Worm (Caenorhabditis elegans) whole organism, L1 larva: ENCODE measurements around the gene bath-15.

Experiments used
- F16B12.6 ChIP-seq: fragments of 150-350 bp; optimal IDR thresholded peaks from 2 replicates; lab custom pipeline; 2014; ENCODE audit warnings: missing biosample characterization, missing genetic modification characterization
- aly-2 ChIP-seq: fragments of 150-350 bp; optimal IDR thresholded peaks from 2 replicates; lab custom pipeline; 2014; ENCODE audit warnings: missing biosample characterization, missing genetic modification characterization
- ceh-88 ChIP-seq: fragments of 200-800 bp; sonication (Bioruptor generic); IDR thresholded peaks from 2 replicates; pipeline ENCODE4 v1.3.6; 2022; ENCODE audit warnings: missing genetic modification characterization, missing compliant biosample characterization
- ces-1 ChIP-seq: fragments of 150-350 bp; optimal IDR thresholded peaks from 2 replicates; lab custom pipeline; 2014; ENCODE audit warnings: missing biosample characterization, missing genetic modification reagents, missing genetic modification characterization
- dpl-1 ChIP-seq, 3 experiments: fragments of 150-350 bp in 2 of 3; sonication (generic microtip) in 1 of 3; optimal IDR thresholded peaks; 2 replicates each; lab custom pipeline; 2014 to 2017; ENCODE audit warnings: missing biosample characterization in 3 of 3, missing genetic modification characterization in 3 of 3, missing genetic modification reagents in 3 of 3
- dsc-1 ChIP-seq: sonication (generic microtip); optimal IDR thresholded peaks from 2 replicates; lab custom pipeline; 2016; ENCODE audit warnings: mild to moderate bottlenecking, missing genetic modification characterization, missing compliant biosample characterization
- efl-1 ChIP-seq, 4 experiments: fragments of 150-350 bp; optimal IDR thresholded peaks in 3 of 4; peaks in 1 of 4; 1 replicate in 1 of 4; 2 replicates in 3 of 4; lab custom pipeline; 2014; ENCODE audit warnings: missing biosample characterization in 2 of 4, missing genetic modification characterization in 2 of 4, missing genetic modification reagents in 2 of 4
- egl-13 ChIP-seq: sonication (generic microtip); optimal IDR thresholded peaks from 2 replicates; lab custom pipeline; 2016; ENCODE audit warnings: missing genotype, missing genetic modification reagents, missing genetic modification characterization, missing compliant biosample characterization
- elt-3 ChIP-seq, 6 experiments: fragments of 150-350 bp in 1 of 6; sonication (generic microtip); optimal IDR thresholded peaks; 2 replicates each; lab custom pipeline; 2017 to 2018; ENCODE audit warnings: missing biosample characterization in 6 of 6, missing genetic modification characterization in 6 of 6, inconsistent platforms in 1 of 6
- ets-5 ChIP-seq: fragments of 200-800 bp; sonication (Bioruptor generic); IDR thresholded peaks from 2 replicates; pipeline ENCODE4 v1.3.6; 2022; ENCODE audit warnings: missing genetic modification characterization, missing compliant biosample characterization
- hlh-4 ChIP-seq: sonication (generic microtip); optimal IDR thresholded peaks from 2 replicates; lab custom pipeline; 2016; ENCODE audit warnings: mild to moderate bottlenecking, missing genetic modification characterization, missing compliant biosample characterization
- irx-1 ChIP-seq: sonication (generic microtip); optimal IDR thresholded peaks from 2 replicates; lab custom pipeline; 2016; ENCODE audit warnings: missing genetic modification characterization, missing compliant biosample characterization
- isw-1 ChIP-seq: fragments of 200-800 bp; sonication (Bioruptor generic); IDR thresholded peaks from 2 replicates; pipeline ENCODE4 v1.3.6; 2022; ENCODE audit warnings: missing genetic modification characterization, missing compliant biosample characterization
- lin-14 ChIP-seq: fragments of 200-800 bp; sonication (Bioruptor generic); optimal IDR thresholded peaks from 2 replicates; lab custom pipeline; 2018; ENCODE audit warnings: mild to moderate bottlenecking, missing genetic modification characterization, moderate library complexity, missing compliant biosample characterization
- lin-15B ChIP-seq: fragments of 150-350 bp; sonication (generic microtip); optimal IDR thresholded peaks from 3 replicates; lab custom pipeline; 2014; ENCODE audit warnings: missing biosample characterization, missing genetic modification characterization
- lin-35 ChIP-seq, 2 experiments: fragments of 150-350 bp; optimal IDR thresholded peaks; 2 replicates each; lab custom pipeline; 2014; ENCODE audit warnings: missing biosample characterization in 2 of 2, missing genetic modification characterization in 2 of 2, missing genetic modification reagents in 2 of 2
- lin-39 ChIP-seq: fragments of 150-350 bp; optimal IDR thresholded peaks from 2 replicates; lab custom pipeline; 2014; ENCODE audit warnings: missing biosample characterization, missing genetic modification reagents, missing genetic modification characterization
- lsy-2 ChIP-seq, 2 experiments: fragments of 150-350 bp; optimal IDR thresholded peaks; 2 replicates each; lab custom pipeline; 2014; ENCODE audit warnings: missing biosample characterization in 2 of 2, missing genetic modification characterization in 2 of 2
- mdl-1 ChIP-seq, 2 experiments: fragments of 150-350 bp; optimal IDR thresholded peaks; 2 replicates each; lab custom pipeline; 2014 to 2017; ENCODE audit warnings: missing biosample characterization in 2 of 2, missing genetic modification characterization in 2 of 2, inconsistent platforms in 1 of 2
- mef-2 ChIP-seq: fragments of 150-350 bp; optimal IDR thresholded peaks from 2 replicates; lab custom pipeline; 2014; ENCODE audit warnings: missing biosample characterization, missing genetic modification characterization
- nhr-11 ChIP-seq: fragments of 150-350 bp; optimal IDR thresholded peaks from 2 replicates; lab custom pipeline; 2014; ENCODE audit warnings: missing biosample characterization, missing genetic modification characterization
- nhr-19 ChIP-seq: fragments of 200-800 bp; sonication (Bioruptor generic); conservative IDR thresholded peaks from 2 replicates; pipeline ENCODE4 v1.3.6; 2022; ENCODE audit warnings: missing genetic modification characterization, missing compliant biosample characterization
- nhr-28 ChIP-seq: fragments of 150-350 bp; optimal IDR thresholded peaks from 2 replicates; lab custom pipeline; 2014; ENCODE audit warnings: missing biosample characterization, missing genetic modification characterization
- nhr-47 ChIP-seq: sonication (generic microtip); optimal IDR thresholded peaks from 2 replicates; lab custom pipeline; 2016; ENCODE audit warnings: mild to moderate bottlenecking, missing genetic modification characterization, moderate library complexity, missing compliant biosample characterization
- nhr-71 ChIP-seq: sonication (generic microtip); optimal IDR thresholded peaks from 2 replicates; lab custom pipeline; 2016; ENCODE audit warnings: mild to moderate bottlenecking, missing genetic modification characterization, moderate library complexity, missing compliant biosample characterization
- nhr-85 ChIP-seq: sonication (generic microtip); peaks from one replicate; lab custom pipeline; 2016; ENCODE audit warnings: missing genetic modification characterization, inconsistent platforms, missing compliant biosample characterization
- nhr-90 ChIP-seq: sonication (generic microtip); optimal IDR thresholded peaks from 2 replicates; lab custom pipeline; 2016; ENCODE audit warnings: mild to moderate bottlenecking, missing genetic modification characterization, missing compliant biosample characterization; ENCODE audit not compliant: poor library complexity
- pag-3 ChIP-seq: sonication (generic microtip); optimal IDR thresholded peaks from 2 replicates; lab custom pipeline; 2017; ENCODE audit warnings: missing genetic modification characterization, mild to moderate bottlenecking, missing compliant biosample characterization, antibody characterized with exemption, borderline replicate concordance; ENCODE audit not compliant: insufficient read depth
- pqm-1 ChIP-seq: sonication (generic microtip); optimal IDR thresholded peaks from 3 replicates; lab custom pipeline; 2017; ENCODE audit warnings: missing biosample characterization, missing genetic modification characterization
- snu-23 ChIP-seq: sonication (generic microtip); optimal IDR thresholded peaks from 2 replicates; lab custom pipeline; 2016; ENCODE audit warnings: missing genetic modification characterization, missing compliant biosample characterization
- sox-4 ChIP-seq: sonication (generic microtip); optimal IDR thresholded peaks from 2 replicates; lab custom pipeline; 2016; ENCODE audit warnings: missing genetic modification characterization, missing compliant biosample characterization
- sptf-1 ChIP-seq: fragments of 150-350 bp; optimal IDR thresholded peaks from 2 replicates; lab custom pipeline; 2014; ENCODE audit warnings: missing biosample characterization, missing genetic modification characterization
- swsn-7 ChIP-seq: sonication (generic microtip); optimal IDR thresholded peaks from 2 replicates; lab custom pipeline; 2016; ENCODE audit warnings: missing genetic modification characterization, missing compliant biosample characterization
- tbx-2 ChIP-seq: sonication (generic microtip); optimal IDR thresholded peaks from 2 replicates; lab custom pipeline; 2016; ENCODE audit warnings: missing genetic modification characterization, missing compliant biosample characterization
- unc-130 ChIP-seq: fragments of 150-350 bp; optimal IDR thresholded peaks from 2 replicates; lab custom pipeline; 2017; ENCODE audit warnings: missing biosample characterization, missing genetic modification characterization, inconsistent platforms
- unc-30 ChIP-seq: sonication (generic microtip); optimal IDR thresholded peaks from 2 replicates; lab custom pipeline; 2017; ENCODE audit warnings: missing biosample characterization, missing genetic modification characterization
- unc-86 ChIP-seq: sonication (generic microtip); optimal IDR thresholded peaks from 2 replicates; lab custom pipeline; 2016; ENCODE audit warnings: missing genetic modification characterization, missing compliant biosample characterization
- vab-15 ChIP-seq: sonication (generic microtip); optimal IDR thresholded peaks from 2 replicates; lab custom pipeline; 2017; ENCODE audit warnings: missing genotype, mild to moderate bottlenecking, missing genetic modification characterization, missing compliant biosample characterization
- xbp-1 ChIP-seq: sonication (generic microtip); optimal IDR thresholded peaks from 2 replicates; lab custom pipeline; 2016; ENCODE audit warnings: missing genetic modification characterization, missing compliant biosample characterization
- zip-4 ChIP-seq: fragments of 200-800 bp; sonication (Bioruptor generic); optimal IDR thresholded peaks from 2 replicates; lab custom pipeline; 2018; ENCODE audit warnings: mild to moderate bottlenecking, missing genetic modification characterization, moderate library complexity, missing compliant biosample characterization

bath-15 gene

ce11 chrIII:7818965-7819364, 43.1 kb upstream of the bath-15 start:
- TF ChIP-seq zip-4 (GFP tag; lab: Kevin White, UChicago) (no peak), egl-13 (no peak), lin-14 (GFP tag; lab: Kevin White, UChicago) (no peak), unc-130 (tag; lab: Kevin White, UChicago) (no peak), snu-23 (no peak), lin-15B (tag; lab: Kevin White, UChicago) (no peak), nhr-71 (no peak), xbp-1 (tag; lab: Kevin White, UChicago) (no peak), ceh-88 (GFP tag; lab: Robert Waterston, UW) (no peak), hlh-4 (tag; lab: Kevin White, UChicago) (no peak), lsy-2 (tag; optimal IDR thresholded peaks at IDR 0.05; lab: Kevin White, UChicago) (no peak), mdl-1 (tag; optimal IDR thresholded peaks at IDR 0.05; lab: Kevin White, UChicago) (no peak), irx-1 (tag; lab: Kevin White, UChicago) (no peak), nhr-90 (no peak), swsn-7 (tag; lab: Kevin White, UChicago) (no peak), unc-86 (tag; lab: Kevin White, UChicago) (no peak), pag-3 (tag; lab: Kevin White, UChicago) (no peak), elt-3 (tag; optimal IDR thresholded peaks at IDR 0.05; lab: Kevin White, UChicago) (no peak), ets-5 (GFP tag; lab: Robert Waterston, UW) (no peak), nhr-19 (GFP tag; lab: Robert Waterston, UW) (no peak)

ce11 chrIII:7816463-7816862, 40.6 kb upstream of the bath-15 start:
- TF ChIP-seq sptf-1 (tag; lab: Kevin White, UChicago) (no peak), efl-1 (optimal IDR thresholded peaks at IDR 0.05; lab: Kevin White, UChicago) (no peak), efl-1 (GFP tag; optimal IDR thresholded peaks at IDR 0.05 in 1 of 2; lab: Kevin White, UChicago) (peak in 1 of 2 experiments; percentile 54), dpl-1 (GFP tag; optimal IDR thresholded peaks at IDR 0.05; lab: Kevin White, UChicago) (peak in 1 of 3 experiments; percentile 99)

DNA sequence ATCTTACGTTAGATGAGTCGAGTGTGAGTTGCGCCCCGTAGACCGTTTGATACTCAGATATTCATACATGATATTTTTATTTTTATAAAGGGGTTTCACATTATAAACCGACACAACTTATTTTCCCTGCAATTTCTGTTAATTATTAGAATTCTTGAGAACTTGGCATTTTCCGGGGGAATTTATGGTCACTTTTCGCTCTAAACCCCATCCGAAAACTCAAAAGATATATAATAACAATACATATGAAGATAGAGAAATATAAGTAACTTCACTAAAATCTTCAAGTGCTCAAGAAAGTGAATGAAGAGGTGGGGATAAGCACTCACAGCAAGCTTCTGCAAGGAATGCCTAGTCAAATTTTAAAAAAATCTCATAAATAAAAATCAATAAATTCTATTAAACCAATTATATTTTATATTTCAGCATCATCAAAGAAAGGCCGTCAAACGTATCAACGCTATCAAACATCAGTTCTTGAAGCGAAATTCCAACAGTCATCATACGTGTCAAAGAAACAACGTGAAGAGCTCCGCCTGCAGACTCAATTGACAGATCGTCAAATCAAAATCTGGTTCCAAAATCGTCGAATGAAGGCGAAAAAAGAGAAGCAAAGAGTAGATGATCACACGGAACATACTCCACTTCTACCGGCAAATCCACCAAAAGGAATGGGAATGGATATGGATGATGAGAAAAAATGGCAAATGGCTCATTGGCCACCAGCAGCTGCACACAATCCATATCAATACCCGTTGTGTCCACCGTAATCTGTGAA, 39.9 kb upstream of the bath-15 start:
- peak; percentile 3 for TF ChIP-seq nhr-85
- peak in 1 of 3 experiments; percentile 82 for TF ChIP-seq dpl-1 (GFP tag; optimal IDR thresholded peaks at IDR 0.05; lab: Kevin White, UChicago)
- TF ChIP-seq dsc-1 (tag; lab: Kevin White, UChicago): no peak
- TF ChIP-seq, all 84 proteins: peak for 2

- no peak for TF ChIP-seq mdl-1 (tag; optimal IDR thresholded peaks at IDR 0.05; lab: Kevin White, UChicago)
- TF ChIP-seq unc-30 (tag; lab: Kevin White, UChicago): no peak
- TF ChIP-seq mef-2 (tag; lab: Kevin White, UChicago): no peak
- TF ChIP-seq nhr-47 (tag; lab: Kevin White, UChicago): no peak
- no peak for TF ChIP-seq isw-1 (GFP tag; lab: Robert Waterston, UW)
- TF ChIP-seq sox-4: no peak
- TF ChIP-seq lin-39 (tag; lab: Kevin White, UChicago): no peak
- no peak for TF ChIP-seq nhr-28 (tag; lab: Kevin White, UChicago)
- no peak for TF ChIP-seq vab-15 (tag; lab: Kevin White, UChicago)
- no peak for TF ChIP-seq aly-2 (tag; lab: Kevin White, UChicago)
- TF ChIP-seq lin-35 (GFP tag; optimal IDR thresholded peaks at IDR 0.05; lab: Kevin White, UChicago): no peak
- TF ChIP-seq nhr-11: no peak
- TF ChIP-seq tbx-2 (tag; lab: Kevin White, UChicago): no peak
- no peak for TF ChIP-seq F16B12.6 (tag; lab: Kevin White, UChicago)
- no peak for TF ChIP-seq ces-1 (GFP tag; lab: Kevin White, UChicago)
- no peak for TF ChIP-seq pqm-1 (tag; lab: Kevin White, UChicago)
- no peak for TF ChIP-seq hlh-4 (tag; lab: Kevin White, UChicago)
Observed at ce11 chrIII:7815056-7815366, 39.2 kb upstream of the bath-15 start.
